Fruit fly (Drosophila melanogaster) S2 (cell line): Measurements from ENCODE around the gene CG5665.

Experiments
- CG8478 ChIP-seq: fragments of >200 bp; optimal IDR thresholded peaks from 2 replicates; lab custom pipeline; 2018
- CTCF ChIP-seq, 2 experiments: fragments of >200 bp; optimal IDR thresholded peaks; 2 replicates each; lab custom pipeline; 2018

DNA sequence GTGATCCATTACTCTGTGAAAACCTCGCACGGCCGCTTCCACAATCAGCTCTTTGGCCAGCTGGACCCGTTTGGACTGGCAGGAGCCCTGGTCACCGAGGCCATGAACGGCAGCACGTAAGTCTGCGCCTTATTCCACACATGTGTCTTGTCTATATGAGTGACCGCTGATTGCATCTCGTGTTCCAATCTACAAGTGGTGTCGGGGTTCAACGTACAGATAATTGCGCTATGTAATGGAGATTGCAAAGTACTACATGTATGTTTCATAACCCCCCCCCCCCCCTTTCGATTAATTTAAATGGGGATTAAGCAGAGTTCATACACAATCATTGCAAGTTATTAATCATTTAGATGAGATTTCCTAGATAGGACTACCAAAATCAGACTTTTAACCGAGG, 3.4 kb upstream of the CG5665 start:
- no peak for TF ChIP-seq CTCF (optimal IDR thresholded peaks at IDR 0.05; lab: Kevin White, UChicago)
- no peak for TF ChIP-seq CG8478 (lab: Kevin White, UChicago)
